Worm (Caenorhabditis elegans): ENCODE data around the gene irld-26.

- no peak for TF ChIP-seq sdc-2 (tag; optimal IDR thresholded peaks at IDR 0.05)
- no peak for TF ChIP-seq ceh-6 (GFP tag; optimal IDR thresholded peaks at IDR 0.05)
- no peak for TF ChIP-seq ama-1 (optimal IDR thresholded peaks at IDR 0.05)
Measured at ce11 chrV:16235135-16235534, 30.1 kb downstream of the irld-26 start, which contains the start of gene F21H7.3.
